Worm (Caenorhabditis elegans): ENCODE data around the gene ZK616.3.

- no peak for TF ChIP-seq unc-55 (GFP tag; optimal IDR thresholded peaks at IDR 0.05)
- TF ChIP-seq sox-4 (tag; optimal IDR thresholded peaks at IDR 0.05): no peak
- TF ChIP-seq fkh-10 (GFP tag; optimal IDR thresholded peaks at IDR 0.05): no peak
- no peak for TF ChIP-seq unc-3 (GFP tag; conservative IDR thresholded peaks at IDR 0.05)
- TF ChIP-seq unc-3 (tag; optimal IDR thresholded peaks at IDR 0.05): no peak
- no peak for TF ChIP-seq pha-4 (tag; optimal IDR thresholded peaks at IDR 0.05)
- TF ChIP-seq mec-3 (tag; optimal IDR thresholded peaks at IDR 0.05; ENCODE audit: borderline replicate concordance): no peak
- TF ChIP-seq tbx-2 (tag; optimal IDR thresholded peaks at IDR 0.05): no peak
- no peak for TF ChIP-seq lin-11 (tag; optimal IDR thresholded peaks at IDR 0.05)
- TF ChIP-seq hlh-30 (tag; optimal IDR thresholded peaks at IDR 0.05; ENCODE audit: insufficient read depth): no peak
- no peak for TF ChIP-seq hlh-6 (tag; optimal IDR thresholded peaks at IDR 0.05)
- no peak for TF ChIP-seq dmd-4 (tag; optimal IDR thresholded peaks at IDR 0.05; ENCODE audit: borderline replicate concordance)
- no peak for TF ChIP-seq pqm-1 (tag; optimal IDR thresholded peaks at IDR 0.05)
These were observed 3.7 kb downstream of the ZK616.3 start, which contains the start of gene ZK616.1 for ce11 chrIV:5400609-5401008.
